Fruit fly (Drosophila melanogaster) ovary, adult (tissue): ENCODE measurements around the gene Oseg1.

Source experiments
- CG17801 ChIP-seq: fragments of 200-800 bp; optimal IDR thresholded peaks from 2 replicates; lab custom pipeline; 2019; ENCODE audit warnings: missing biosample characterization, mild to moderate bottlenecking, missing genetic modification characterization, moderate library complexity; ENCODE audit not compliant: partially characterized antibody

Gene Oseg1

dm6 chr3L:8450747-8451146 lies 38.1 kb upstream of the Oseg1 start:
- TF ChIP-seq CG17801 (GFP tag; lab: Kevin White, UChicago) = no peak

dm6 chr3L:8449800-8450690 lies 37.4 kb upstream of the Oseg1 start, which contains the start of gene Gug:
TSS of gene Gug (plus strand) at chr3L:8449922.
- peak; percentile 89 for TF ChIP-seq CG17801 (GFP tag; lab: Kevin White, UChicago)

- peak; percentile 30 for TF ChIP-seq CG17801 (GFP tag; lab: Kevin White, UChicago)
Observed at dm6 chr3L:8449202-8449799, 36.7 kb upstream of the Oseg1 start, which contains the start of gene CG6983. TSS of gene CG6983 (minus strand) at chr3L:8449377.

- TF ChIP-seq CG17801 (GFP tag; lab: Kevin White, UChicago) = no peak
Observed at dm6 chr3L:8448517-8448889, 35.9 kb upstream of the Oseg1 start.

dm6 chr3L:8447795-8448516 lies 35.3 kb upstream of the Oseg1 start:
- peak; percentile 18 for TF ChIP-seq CG17801 (GFP tag; lab: Kevin White, UChicago)

dm6 chr3L:8446050-8446781 lies 33.6 kb upstream of the Oseg1 start:
- no peak for TF ChIP-seq CG17801 (GFP tag; lab: Kevin White, UChicago)

dm6 chr3L:8445027-8445426 lies 32.4 kb upstream of the Oseg1 start:
- peak; percentile 67 for TF ChIP-seq CG17801 (GFP tag; lab: Kevin White, UChicago)

dm6 chr3L:8441745-8442575 lies 29.3 kb upstream of the Oseg1 start, which contains the start of gene Unr:
TSS of gene Unr (minus strand) at chr3L:8442381.
- TF ChIP-seq CG17801 (GFP tag; lab: Kevin White, UChicago) = peak; percentile 73

dm6 chr3L:8440771-8441549 lies 28.3 kb upstream of the Oseg1 start:
- TF ChIP-seq CG17801 (GFP tag; lab: Kevin White, UChicago) = peak; percentile 77

dm6 chr3L:8440079-8440478 lies 27.5 kb upstream of the Oseg1 start:
- no peak for TF ChIP-seq CG17801 (GFP tag; lab: Kevin White, UChicago)

- TF ChIP-seq CG17801 (GFP tag; lab: Kevin White, UChicago) = no peak
Observed at dm6 chr3L:8437583-8437982, 25.0 kb upstream of the Oseg1 start.

dm6 chr3L:8424831-8425336 lies 12.3 kb upstream of the Oseg1 start, which contains the start of gene Cbl:
TSS of gene Cbl (plus strand) at chr3L:8424954.
- TF ChIP-seq CG17801 (GFP tag; lab: Kevin White, UChicago) = peak; percentile 24

- TF ChIP-seq CG17801 (GFP tag; lab: Kevin White, UChicago) = no peak
Observed at dm6 chr3L:8423156-8423555, 10.5 kb upstream of the Oseg1 start.
